Worm (Caenorhabditis elegans): ENCODE results near the gene F35E12.9.
A peak's percentile ranks its signal among the peaks of the same experiment; 100 is the strongest.

F35E12.9 gene

ce11 chrV:13780902-13781301 lies 36.0 kb upstream of the F35E12.9 start:
- TF ChIP-seq alr-1 (tag; optimal IDR thresholded peaks at IDR 0.05; ENCODE audit: borderline replicate concordance): no peak
- TF ChIP-seq fkh-10 (GFP tag; optimal IDR thresholded peaks at IDR 0.05): no peak
- no peak for TF ChIP-seq zag-1 (tag; optimal IDR thresholded peaks at IDR 0.05)
- no peak for TF ChIP-seq tlp-1 (tag; optimal IDR thresholded peaks at IDR 0.05)
- no peak for TF ChIP-seq hpl-2 (GFP tag; optimal IDR thresholded peaks at IDR 0.05)
- no peak for TF ChIP-seq efl-1 (optimal IDR thresholded peaks at IDR 0.05)
- TF ChIP-seq efl-1 (GFP tag; optimal IDR thresholded peaks at IDR 0.05 in 1 of 2): peak in 1 of 2 experiments; percentile 84
- no peak for TF ChIP-seq unc-62 (GFP tag; optimal IDR thresholded peaks at IDR 0.05)

- no peak for TF ChIP-seq lir-3 (tag; optimal IDR thresholded peaks at IDR 0.05; ENCODE audit: poor library complexity)
- peak; percentile 32 for TF ChIP-seq blmp-1 (tag; optimal IDR thresholded peaks at IDR 0.05)
- peak; percentile 25 for TF ChIP-seq rnt-1 (tag; optimal IDR thresholded peaks at IDR 0.05)
Observed at ce11 chrV:13777857-13778256, 32.9 kb upstream of the F35E12.9 start, which contains the start of gene F53C11.9. TSS of gene F53C11.9 (plus strand) at chrV:13778015.

ce11 chrV:13775529-13775928 lies 30.6 kb upstream of the F35E12.9 start, which contains the start of gene F53C11.1:
TSS of gene F53C11.1 (plus strand) at chrV:13775796.
- TF ChIP-seq ets-5 (GFP tag; IDR thresholded peaks at IDR 0.05) (no peak), sup-37 (GFP tag; optimal IDR thresholded peaks at IDR 0.05) (no peak), Y116A8C.19 (tag; optimal IDR thresholded peaks at IDR 0.05; ENCODE audit: borderline replicate concordance) (no peak), elt-2 (tag; optimal IDR thresholded peaks at IDR 0.05) (peak; percentile 18), C04F5.9 (tag; optimal IDR thresholded peaks at IDR 0.05) (no peak), jun-1 (tag; optimal IDR thresholded peaks at IDR 0.05) (no peak)

ce11 chrV:13771209-13771608 lies 26.3 kb upstream of the F35E12.9 start, which contains the start of gene F20G2.5:
TSS of gene F20G2.5 (plus strand) at chrV:13771509.
- peak; percentile 22 for TF ChIP-seq elt-2 (tag; optimal IDR thresholded peaks at IDR 0.05)
- no peak for TF ChIP-seq unc-86 (tag; optimal IDR thresholded peaks at IDR 0.05)

ce11 chrV:13768941-13769436 lies 24.1 kb upstream of the F35E12.9 start, which contains the start of gene nas-24:
TSS of gene nas-24 (plus strand) at chrV:13769386.
- TF ChIP-seq elt-2 (tag; optimal IDR thresholded peaks at IDR 0.05) (peak; percentile 23), nhr-84 (tag; optimal IDR thresholded peaks at IDR 0.05) (no peak)

ce11 chrV:13768388-13768787 lies 23.5 kb upstream of the F35E12.9 start, which contains the start of gene F20G2.3:
TSS of gene F20G2.3 (minus strand) at chrV:13768488.
- TF ChIP-seq rnt-1 (tag; optimal IDR thresholded peaks at IDR 0.05) (no peak), blmp-1 (tag; optimal IDR thresholded peaks at IDR 0.05) (peak; percentile 25)

- no peak for TF ChIP-seq fos-1 (tag; optimal IDR thresholded peaks at IDR 0.05)
- TF ChIP-seq fkh-8 (tag; optimal IDR thresholded peaks at IDR 0.05): peak; percentile 91
- peak; percentile 70 for TF ChIP-seq nhr-71 (tag; optimal IDR thresholded peaks at IDR 0.05)
- TF ChIP-seq nhr-47 (tag; optimal IDR thresholded peaks at IDR 0.05): peak; percentile 56
- TF ChIP-seq swsn-7 (tag; optimal IDR thresholded peaks at IDR 0.05): peak; percentile 11
- TF ChIP-seq pax-3 (tag; optimal IDR thresholded peaks at IDR 0.05): peak; percentile 56
- peak; percentile 0 for TF ChIP-seq fkh-10 (GFP tag; optimal IDR thresholded peaks at IDR 0.05)
- TF ChIP-seq jun-1 (tag; optimal IDR thresholded peaks at IDR 0.05): no peak
- no peak for TF ChIP-seq nhr-76 (tag; optimal IDR thresholded peaks at IDR 0.05)
- TF ChIP-seq lsy-2 (tag; optimal IDR thresholded peaks at IDR 0.05): peak in 1 of 2 experiments; percentile 5
- TF ChIP-seq aha-1 (tag; optimal IDR thresholded peaks at IDR 0.05): no peak
- peak; percentile 42 for TF ChIP-seq lin-14 (GFP tag; optimal IDR thresholded peaks at IDR 0.05)
Observed at ce11 chrV:13763723-13764122, 18.8 kb upstream of the F35E12.9 start.
